Fruit fly (Drosophila melanogaster) whole organism, embryonic: ENCODE results near the gene Best2.

Source experiments
- Ada2b ChIP-seq: fragments of 200-800 bp; sonication (Bioruptor generic); IDR thresholded peaks from 2 replicates; pipeline ENCODE4 v1.3.6; 2022; ENCODE audit warnings: missing biosample characterization, missing genetic modification characterization
- C15 ChIP-seq: fragments of 200-800 bp; sonication (Bioruptor generic); IDR thresholded peaks from 3 replicates; pipeline ENCODE4 v1.3.6; 2022; ENCODE audit warnings: missing biosample characterization, missing genetic modification characterization
- CG13775 ChIP-seq: fragments of 200-800 bp; sonication (Bioruptor generic); optimal IDR thresholded peaks from 3 replicates; lab custom pipeline; 2017; ENCODE audit warnings: missing biosample characterization, mild to moderate bottlenecking, missing genetic modification characterization
- CG14860 ChIP-seq: fragments of 200-800 bp; sonication (Bioruptor generic); IDR thresholded peaks from 3 replicates; pipeline ENCODE4 v1.3.6; 2022; ENCODE audit warnings: missing biosample characterization, missing genetic modification characterization; ENCODE audit not compliant: partially characterized antibody
- CG2129 ChIP-seq: fragments of 200-800 bp; sonication (Bioruptor generic); IDR thresholded peaks from 2 replicates; pipeline ENCODE4 v1.3.6; 2022; ENCODE audit warnings: missing biosample characterization, missing genetic modification characterization; ENCODE audit not compliant: partially characterized antibody
- CG2712 ChIP-seq: fragments of 200-800 bp; optimal IDR thresholded peaks from 3 replicates; lab custom pipeline; 2019; ENCODE audit warnings: missing biosample characterization, mild to moderate bottlenecking, missing genetic modification characterization, moderate library complexity
- CG34422 ChIP-seq: fragments of 200-800 bp; sonication (Bioruptor generic); IDR thresholded peaks from 3 replicates; pipeline ENCODE4 v1.3.6; 2022; ENCODE audit warnings: missing biosample characterization, missing genetic modification characterization
- CG6854 ChIP-seq: fragments of 200-800 bp; sonication (Bioruptor generic); optimal IDR thresholded peaks from 3 replicates; lab custom pipeline; 2017; ENCODE audit warnings: missing biosample characterization, mild to moderate bottlenecking, missing genetic modification characterization
- CG7372 ChIP-seq: fragments of 200-800 bp; sonication (Bioruptor generic); IDR thresholded peaks from 2 replicates; pipeline ENCODE4 v1.3.6; 2022; ENCODE audit warnings: missing biosample characterization, missing genetic modification characterization
- CG8359 ChIP-seq: fragments of 200-800 bp; sonication (Bioruptor generic); optimal IDR thresholded peaks from 2 replicates; lab custom pipeline; 2017; ENCODE audit warnings: missing biosample characterization, mild to moderate bottlenecking, missing genetic modification characterization, borderline replicate concordance
- CG9609 ChIP-seq: fragments of 200-800 bp; sonication (Bioruptor generic); optimal IDR thresholded peaks from 3 replicates; lab custom pipeline; 2016; ENCODE audit warnings: missing biosample characterization, missing genetic modification characterization
- CG9797 ChIP-seq: fragments of 200-800 bp; sonication (Bioruptor generic); optimal IDR thresholded peaks from 3 replicates; lab custom pipeline; 2018; ENCODE audit warnings: missing biosample characterization, mild to moderate bottlenecking, missing genetic modification characterization
- CHES-1-like ChIP-seq: fragments of 200-800 bp; sonication (Bioruptor generic); optimal IDR thresholded peaks from 2 replicates; lab custom pipeline; 2016; ENCODE audit warnings: missing biosample characterization, missing genetic modification characterization
- CkIIα-i1 ChIP-seq: fragments of 200-800 bp; sonication (Bioruptor generic); IDR thresholded peaks from 2 replicates; pipeline ENCODE4 v1.3.6; 2022; ENCODE audit warnings: missing biosample characterization, missing genetic modification characterization
- D19B ChIP-seq: fragments of 200-800 bp; sonication (Bioruptor generic); optimal IDR thresholded peaks from 2 replicates; lab custom pipeline; 2017; ENCODE audit warnings: missing biosample characterization, mild to moderate bottlenecking, missing genetic modification characterization
- Dek ChIP-seq: fragments of 200-800 bp; sonication (Bioruptor generic); optimal IDR thresholded peaks from 3 replicates; lab custom pipeline; 2019; ENCODE audit warnings: missing biosample characterization, mild to moderate bottlenecking, missing genetic modification characterization, moderate library complexity
- Dfd ChIP-seq, 2 experiments: fragments of >200 bp; optimal IDR thresholded peaks; 2 replicates each; lab custom pipeline; 2017; ENCODE audit warnings: missing biosample characterization in 2 of 2, missing genetic modification characterization in 2 of 2
- Doc2 ChIP-seq: fragments of 200-800 bp; sonication (Bioruptor generic); IDR thresholded peaks from 2 replicates; pipeline ENCODE4 v1.3.6; 2022; ENCODE audit warnings: missing biosample characterization, missing genetic modification characterization
- Elba2 ChIP-seq: fragments of 200-800 bp; sonication (Bioruptor generic); optimal IDR thresholded peaks from 3 replicates; lab custom pipeline; 2016; ENCODE audit warnings: missing biosample characterization, missing genetic modification characterization
- Fer2 ChIP-seq: fragments of 200-800 bp; sonication (Bioruptor generic); optimal IDR thresholded peaks from 2 replicates; lab custom pipeline; 2018; ENCODE audit warnings: missing biosample characterization, mild to moderate bottlenecking, missing genetic modification characterization, moderate library complexity
- Hsf ChIP-seq: fragments of 200-800 bp; sonication (Bioruptor generic); optimal IDR thresholded peaks from 3 replicates; lab custom pipeline; 2016; ENCODE audit warnings: missing biosample characterization, missing genetic modification characterization
- Kr ChIP-seq: fragments of 200-800 bp; sonication (Bioruptor generic); optimal IDR thresholded peaks from 2 replicates; lab custom pipeline; 2017; ENCODE audit warnings: missing biosample characterization, mild to moderate bottlenecking, missing genetic modification characterization
- Meics ChIP-seq: fragments of 200-800 bp; sonication (Bioruptor generic); optimal IDR thresholded peaks from 2 replicates; lab custom pipeline; 2017; ENCODE audit warnings: missing biosample characterization, mild to moderate bottlenecking, missing genetic modification characterization
- Mrtf ChIP-seq: fragments of 200-800 bp; sonication (Bioruptor generic); IDR thresholded peaks from 3 replicates; pipeline ENCODE4 v1.3.6; 2022; ENCODE audit warnings: missing biosample characterization, missing genetic modification characterization
- Opbp ChIP-seq: fragments of 200-800 bp; sonication (Bioruptor generic); IDR thresholded peaks from 3 replicates; pipeline ENCODE4 v1.3.6; 2022; ENCODE audit warnings: missing biosample characterization, missing genetic modification characterization; ENCODE audit not compliant: partially characterized antibody
- Poxn ChIP-seq: fragments of 200-800 bp; sonication (Bioruptor generic); IDR thresholded peaks from 2 replicates; pipeline ENCODE4 v1.3.6; 2022; ENCODE audit warnings: missing biosample characterization, missing genetic modification characterization
- Rfx ChIP-seq: fragments of 200-800 bp; sonication (Bioruptor generic); IDR thresholded peaks from 2 replicates; pipeline ENCODE4 v1.3.6; 2022; ENCODE audit warnings: missing biosample characterization, missing genetic modification characterization
- Sox102F ChIP-seq: fragments of 200-800 bp; sonication (Bioruptor generic); optimal IDR thresholded peaks from 2 replicates; lab custom pipeline; 2018; ENCODE audit warnings: missing biosample characterization, mild to moderate bottlenecking, missing genetic modification characterization, moderate library complexity
- TFAM ChIP-seq: fragments of 200-800 bp; sonication (Bioruptor generic); optimal IDR thresholded peaks from 2 replicates; lab custom pipeline; 2017; ENCODE audit warnings: missing biosample characterization, missing genetic modification characterization, inconsistent platforms
- Taf1 ChIP-seq: fragments of 200-800 bp; sonication (Bioruptor generic); IDR thresholded peaks from 2 replicates; pipeline ENCODE4 v1.3.6; 2022; ENCODE audit warnings: missing biosample characterization, missing genetic modification characterization
- Xrp1 ChIP-seq: fragments of 200-800 bp; sonication (Bioruptor generic); IDR thresholded peaks from 2 replicates; pipeline ENCODE4 v1.3.6; 2022; ENCODE audit warnings: missing biosample characterization, missing genetic modification characterization
- bcd ChIP-seq: fragments of 200-800 bp; sonication (Bioruptor generic); optimal IDR thresholded peaks from 2 replicates; lab custom pipeline; 2017; ENCODE audit warnings: missing biosample characterization, mild to moderate bottlenecking, missing genetic modification characterization
- btn ChIP-seq: fragments of 200-800 bp; sonication (Bioruptor generic); optimal IDR thresholded peaks from 2 replicates; lab custom pipeline; 2016; ENCODE audit warnings: missing biosample characterization, missing genetic modification characterization
- da ChIP-seq: fragments of 200-800 bp; sonication (Bioruptor generic); optimal IDR thresholded peaks from 2 replicates; lab custom pipeline; 2016; ENCODE audit warnings: missing biosample characterization, missing genetic modification characterization
- dati ChIP-seq: fragments of 200-800 bp; sonication (Bioruptor generic); IDR thresholded peaks from 2 replicates; pipeline ENCODE4 v1.3.6; 2022; ENCODE audit warnings: missing biosample characterization, missing genetic modification characterization
- dmrt99B ChIP-seq: fragments of 200-800 bp; sonication (Bioruptor generic); optimal IDR thresholded peaks from 2 replicates; lab custom pipeline; 2018; ENCODE audit warnings: missing biosample characterization, mild to moderate bottlenecking, missing genetic modification characterization, moderate library complexity
- en ChIP-seq: fragments of 200-800 bp; sonication (Bioruptor generic); optimal IDR thresholded peaks from 2 replicates; lab custom pipeline; 2016; ENCODE audit warnings: missing biosample characterization, missing genetic modification characterization
- fd3F ChIP-seq: fragments of 200-800 bp; sonication (Bioruptor generic); optimal IDR thresholded peaks from 2 replicates; lab custom pipeline; 2018; ENCODE audit warnings: missing biosample characterization, mild to moderate bottlenecking, missing genetic modification characterization, moderate library complexity
- gcm ChIP-seq: fragments of 200-800 bp; sonication (Bioruptor generic); optimal IDR thresholded peaks from 2 replicates; lab custom pipeline; 2019; ENCODE audit warnings: missing biosample characterization, mild to moderate bottlenecking, missing genetic modification characterization, moderate library complexity
- gsb ChIP-seq: fragments of 200-800 bp; sonication (Bioruptor generic); IDR thresholded peaks from 2 replicates; pipeline ENCODE4 v1.3.6; 2022; ENCODE audit warnings: missing biosample characterization, missing genetic modification characterization
- ken ChIP-seq: fragments of 200-800 bp; sonication (Bioruptor generic); IDR thresholded peaks from 3 replicates; pipeline ENCODE4 v1.3.6; 2022; ENCODE audit warnings: missing biosample characterization, missing genetic modification characterization
- klu ChIP-seq: fragments of 200-800 bp; sonication (Bioruptor generic); IDR thresholded peaks from 2 replicates; pipeline ENCODE4 v1.3.6; 2022; ENCODE audit warnings: missing biosample characterization, missing genetic modification characterization
- nerfin-2 ChIP-seq: fragments of 200-800 bp; sonication (Bioruptor generic); IDR thresholded peaks from 2 replicates; pipeline ENCODE4 v1.3.6; 2022; ENCODE audit warnings: missing biosample characterization, missing genetic modification characterization; ENCODE audit not compliant: partially characterized antibody
- nmo ChIP-seq: fragments of 200-800 bp; sonication (Bioruptor generic); optimal IDR thresholded peaks from 2 replicates; lab custom pipeline; 2018; ENCODE audit warnings: missing biosample characterization, mild to moderate bottlenecking, missing genetic modification characterization, moderate library complexity
- shn ChIP-seq: fragments of 200-800 bp; sonication (Bioruptor generic); optimal IDR thresholded peaks from 3 replicates; lab custom pipeline; 2016; ENCODE audit warnings: missing biosample characterization, missing genetic modification characterization
- sug ChIP-seq: fragments of 200-800 bp; optimal IDR thresholded peaks from 2 replicates; lab custom pipeline; 2019; ENCODE audit warnings: missing biosample characterization, mild to moderate bottlenecking, missing genetic modification characterization, moderate library complexity
- tgo ChIP-seq: fragments of 200-800 bp; sonication (Bioruptor generic); IDR thresholded peaks from 3 replicates; pipeline ENCODE4 v1.3.6; 2022; ENCODE audit warnings: missing biosample characterization, missing genetic modification characterization
- vvl ChIP-seq: fragments of 200-800 bp; sonication (Bioruptor generic); IDR thresholded peaks from 2 replicates; pipeline ENCODE4 v1.3.6; 2022; ENCODE audit warnings: missing biosample characterization, missing genetic modification characterization
- wek ChIP-seq: fragments of 200-800 bp; sonication (Bioruptor generic); optimal IDR thresholded peaks from 3 replicates; lab custom pipeline; 2018; ENCODE audit warnings: missing biosample characterization, mild to moderate bottlenecking, missing genetic modification characterization, moderate library complexity

Best2 gene

dm6 chr3L:6263896-6264841 is 7.7 kb upstream of the Best2 start:
- no peak for TF ChIP-seq sug (tag; lab: Kevin White, UChicago)
- no peak for TF ChIP-seq nerfin-2
- no peak for TF ChIP-seq Xrp1 (GFP tag; lab: Robert Waterston, UW)
- peak; percentile 13 for TF ChIP-seq fd3F (GFP tag; lab: Kevin White, UChicago)
- no peak for TF ChIP-seq Poxn (GFP tag; lab: Robert Waterston, UW)
- TF ChIP-seq dmrt99B (tag; lab: Kevin White, UChicago) = peak; percentile 39
- TF ChIP-seq Ada2b (GFP tag; lab: Robert Waterston, UW) = no peak
- TF ChIP-seq Dek (tag; lab: Kevin White, UChicago) = peak; percentile 54
- 0 out of 3 replicates have a peak, but pooled peaks have one; percentile 8 for TF ChIP-seq CG14860 (GFP tag; lab: Robert Waterston, UW)
- peak; percentile 28; the same call in 1 of the 3 replicates for TF ChIP-seq tgo (GFP tag; lab: Robert Waterston, UW)
- peak; percentile 45 for TF ChIP-seq Meics (GFP tag; lab: Kevin White, UChicago)
- no peak for TF ChIP-seq Fer2 (tag; lab: Kevin White, UChicago)
- no peak for TF ChIP-seq C15 (GFP tag; lab: Robert Waterston, UW)
- peak; percentile 67; the same call in 2 of the 3 replicates for TF ChIP-seq Opbp (GFP tag; lab: Robert Waterston, UW)
- no peak for TF ChIP-seq gcm (GFP tag; lab: Kevin White, UChicago)
- peak; percentile 34; the same call in 1 of the 2 replicates for TF ChIP-seq CG7372 (GFP tag; lab: Robert Waterston, UW)
- TF ChIP-seq CG2129 = no peak
- TF ChIP-seq CHES-1-like (GFP tag; lab: Kevin White, UChicago) = no peak
- TF ChIP-seq CkIIα-i1 = no peak
- TF ChIP-seq bcd = peak; percentile 42
- TF ChIP-seq CG2712 (tag; lab: Kevin White, UChicago) = peak; percentile 65
- no peak for TF ChIP-seq Kr (GFP tag; lab: Kevin White, UChicago)
- TF ChIP-seq da (GFP tag; lab: Kevin White, UChicago) = no peak
- TF ChIP-seq CG6854 (GFP tag; lab: Kevin White, UChicago) = no peak
- TF ChIP-seq CG9609 (GFP tag; lab: Kevin White, UChicago) = peak; percentile 42
- no peak for TF ChIP-seq TFAM (GFP tag; lab: Kevin White, UChicago)
- no peak for TF ChIP-seq wek
- TF ChIP-seq klu (GFP tag; lab: Robert Waterston, UW) = no peak
- no peak for TF ChIP-seq btn (GFP tag; lab: Kevin White, UChicago)
- peak; percentile 68 for TF ChIP-seq vvl
- TF ChIP-seq Elba2 = no peak
- peak; percentile 68; the same call in 2 of the 3 replicates for TF ChIP-seq Mrtf
- TF ChIP-seq Sox102F (GFP tag; lab: Kevin White, UChicago) = peak; percentile 64
- TF ChIP-seq ken (GFP tag; lab: Robert Waterston, UW) = peak; percentile 53; the same call in 2 of the 3 replicates
- peak; percentile 38 for TF ChIP-seq nmo (GFP tag; lab: Kevin White, UChicago)
- TF ChIP-seq CG8359 (GFP tag; lab: Kevin White, UChicago) = no peak
- TF ChIP-seq Rfx (GFP tag; lab: Robert Waterston, UW) = peak; percentile 81
- TF ChIP-seq CG9797 (GFP tag; lab: Kevin White, UChicago) = no peak
- TF ChIP-seq dati (GFP tag; lab: Robert Waterston, UW) = no peak
- TF ChIP-seq CG13775 (GFP tag; lab: Kevin White, UChicago) = no peak
- TF ChIP-seq D19B (GFP tag; lab: Kevin White, UChicago) = no peak
- TF ChIP-seq Taf1 (GFP tag; lab: Robert Waterston, UW) = no peak
- no peak for TF ChIP-seq Doc2 (GFP tag; lab: Robert Waterston, UW)
- no peak for TF ChIP-seq gsb
- TF ChIP-seq en (GFP tag; lab: Kevin White, UChicago) = no peak
- peak; percentile 18; the same call in 1 of the 3 replicates for TF ChIP-seq CG34422 (GFP tag; lab: Robert Waterston, UW)
- peak; percentile 66 for TF ChIP-seq Hsf (GFP tag; lab: Kevin White, UChicago)
- TF ChIP-seq Dfd (GFP tag; optimal IDR thresholded peaks at IDR 0.05; lab: Kevin White, UChicago) = no peak
- peak; percentile 8 for TF ChIP-seq shn (GFP tag; lab: Kevin White, UChicago)
